Worm (Caenorhabditis elegans): ENCODE data around the gene T07D4.2.

- TF ChIP-seq snpc-4 (tag; optimal IDR thresholded peaks at IDR 0.05): no peak
- TF ChIP-seq sem-4 (tag; optimal IDR thresholded peaks at IDR 0.05): no peak
- peak; percentile 9 for TF ChIP-seq blmp-1 (tag; optimal IDR thresholded peaks at IDR 0.05; ENCODE audit: insufficient read depth)
- TF ChIP-seq lsy-2 (tag; optimal IDR thresholded peaks at IDR 0.05): no peak
- no peak for TF ChIP-seq dmd-4 (tag; optimal IDR thresholded peaks at IDR 0.05)
- TF ChIP-seq R02D3.7 (tag; optimal IDR thresholded peaks at IDR 0.05): no peak
- TF ChIP-seq F13H6.1 (tag; optimal IDR thresholded peaks at IDR 0.05): peak; percentile 13
- TF ChIP-seq mdl-1 (tag; optimal IDR thresholded peaks at IDR 0.05): no peak
- TF ChIP-seq ztf-4 (tag; optimal IDR thresholded peaks at IDR 0.05): no peak
Measured at ce11 chrII:8845932-8846331, 27.8 kb downstream of the T07D4.2 start.
